Fruit fly (Drosophila melanogaster) whole organism, embryonic: ENCODE results near the gene CG32182.

Experiments used
- Ada2b ChIP-seq: fragments of 200-800 bp; sonication (Bioruptor generic); IDR thresholded peaks from 2 replicates; pipeline ENCODE4 v1.3.6; 2022; ENCODE audit warnings: missing biosample characterization, missing genetic modification characterization
- Antp ChIP-seq: fragments of 200-800 bp; sonication (Bioruptor generic); optimal IDR thresholded peaks from 3 replicates; lab custom pipeline; 2016; ENCODE audit warnings: missing biosample characterization, missing genetic modification characterization
- Atf3 ChIP-seq: fragments of 200-800 bp; sonication (Bioruptor generic); optimal IDR thresholded peaks from 3 replicates; lab custom pipeline; 2016; ENCODE audit warnings: missing biosample characterization, missing genetic modification characterization
- Bteb2 ChIP-seq: fragments of 200-800 bp; sonication (Bioruptor generic); optimal IDR thresholded peaks from 2 replicates; lab custom pipeline; 2016; ENCODE audit warnings: missing biosample characterization, missing genetic modification characterization
- CG1024 ChIP-seq: fragments of 200-800 bp; sonication (Bioruptor generic); IDR thresholded peaks from 2 replicates; pipeline ENCODE4 v1.3.6; 2022; ENCODE audit warnings: missing biosample characterization, missing genetic modification characterization
- CG11247 ChIP-seq: fragments of 200-800 bp; sonication (Bioruptor generic); IDR thresholded peaks from 2 replicates; pipeline ENCODE4 v1.3.6; 2022; ENCODE audit warnings: missing biosample characterization, missing genetic modification characterization
- CG13424 ChIP-seq: fragments of 200-800 bp; sonication (Bioruptor generic); optimal IDR thresholded peaks from 2 replicates; lab custom pipeline; 2019; ENCODE audit warnings: missing biosample characterization, mild to moderate bottlenecking, missing genetic modification characterization, moderate library complexity
- CG13624 ChIP-seq: fragments of 200-800 bp; sonication (Bioruptor generic); optimal IDR thresholded peaks from 2 replicates; lab custom pipeline; 2016; ENCODE audit warnings: missing biosample characterization, missing genetic modification characterization
- CG14441 ChIP-seq: fragments of 200-800 bp; sonication (Bioruptor generic); IDR thresholded peaks from 2 replicates; pipeline ENCODE4 v1.3.6; 2022; ENCODE audit warnings: missing biosample characterization, missing genetic modification characterization
- CG1602 ChIP-seq: fragments of 200-800 bp; sonication (Bioruptor generic); optimal IDR thresholded peaks from 3 replicates; lab custom pipeline; 2016; ENCODE audit warnings: missing biosample characterization, missing genetic modification characterization
- CG17186 ChIP-seq: fragments of 200-800 bp; sonication (Bioruptor generic); optimal IDR thresholded peaks from 3 replicates; lab custom pipeline; 2017; ENCODE audit warnings: missing biosample characterization, missing genetic modification reagents, missing genetic modification characterization
- CG17802 ChIP-seq: fragments of 200-800 bp; sonication (Bioruptor generic); optimal IDR thresholded peaks from 2 replicates; lab custom pipeline; 2018; ENCODE audit warnings: missing biosample characterization, mild to moderate bottlenecking, missing genetic modification characterization, moderate library complexity
- CG18476 ChIP-seq: fragments of 200-800 bp; sonication (Bioruptor generic); optimal IDR thresholded peaks from 2 replicates; lab custom pipeline; 2016; ENCODE audit warnings: missing biosample characterization, mild to moderate bottlenecking, missing genetic modification characterization
- CG2712 ChIP-seq: fragments of 200-800 bp; optimal IDR thresholded peaks from 3 replicates; lab custom pipeline; 2019; ENCODE audit warnings: missing biosample characterization, mild to moderate bottlenecking, missing genetic modification characterization, moderate library complexity
- CG4328 ChIP-seq: fragments of 200-800 bp; sonication (Bioruptor generic); optimal IDR thresholded peaks from 3 replicates; lab custom pipeline; 2017; ENCODE audit warnings: missing biosample characterization, missing genetic modification reagents, missing genetic modification characterization
- CG4617 ChIP-seq: fragments of 200-800 bp; sonication (Bioruptor generic); optimal IDR thresholded peaks from 3 replicates; lab custom pipeline; 2016; ENCODE audit warnings: missing biosample characterization, missing genetic modification characterization, borderline replicate concordance
- CG4820 ChIP-seq: fragments of 200-800 bp; sonication (Bioruptor generic); optimal IDR thresholded peaks from 3 replicates; lab custom pipeline; 2016; ENCODE audit warnings: missing biosample characterization, missing genetic modification characterization
- CG6175 ChIP-seq: fragments of 200-800 bp; sonication (Bioruptor generic); IDR thresholded peaks from 3 replicates; pipeline ENCODE4 v1.3.6; 2022; ENCODE audit warnings: missing biosample characterization, missing genetic modification characterization
- CG6813 ChIP-seq: fragments of 200-800 bp; sonication (Bioruptor generic); optimal IDR thresholded peaks from 2 replicates; lab custom pipeline; 2017; ENCODE audit warnings: missing biosample characterization, missing genetic modification characterization, mild to moderate bottlenecking, moderate library complexity, missing genetic modification reagents
- CG6854 ChIP-seq: fragments of 200-800 bp; sonication (Bioruptor generic); optimal IDR thresholded peaks from 3 replicates; lab custom pipeline; 2017; ENCODE audit warnings: missing biosample characterization, mild to moderate bottlenecking, missing genetic modification characterization
- CG7786 ChIP-seq: fragments of 200-800 bp; sonication (Bioruptor generic); optimal IDR thresholded peaks from 2 replicates; lab custom pipeline; 2016; ENCODE audit warnings: missing biosample characterization, missing genetic modification characterization
- CG7839 ChIP-seq: fragments of 200-800 bp; sonication (Bioruptor generic); optimal IDR thresholded peaks from 3 replicates; lab custom pipeline; 2018; ENCODE audit warnings: missing biosample characterization, mild to moderate bottlenecking, missing genetic modification characterization, moderate library complexity
- CG8359 ChIP-seq: fragments of 200-800 bp; sonication (Bioruptor generic); optimal IDR thresholded peaks from 2 replicates; lab custom pipeline; 2017; ENCODE audit warnings: missing biosample characterization, mild to moderate bottlenecking, missing genetic modification characterization, borderline replicate concordance
- CG8388 ChIP-seq: fragments of 200-800 bp; sonication (Bioruptor generic); optimal IDR thresholded peaks from 2 replicates; lab custom pipeline; 2019; ENCODE audit warnings: missing biosample characterization, mild to moderate bottlenecking, missing genetic modification characterization, moderate library complexity
- CG9437 ChIP-seq: fragments of 200-800 bp; sonication (Bioruptor generic); optimal IDR thresholded peaks from 2 replicates; lab custom pipeline; 2018; ENCODE audit warnings: missing biosample characterization, mild to moderate bottlenecking, missing genetic modification characterization
- CHES-1-like ChIP-seq: fragments of 200-800 bp; sonication (Bioruptor generic); optimal IDR thresholded peaks from 2 replicates; lab custom pipeline; 2016; ENCODE audit warnings: missing biosample characterization, missing genetic modification characterization
- CTCF ChIP-seq: fragments of 200-800 bp; sonication (Bioruptor generic); optimal IDR thresholded peaks from 2 replicates; lab custom pipeline; 2017; ENCODE audit warnings: missing biosample characterization, mild to moderate bottlenecking, missing genetic modification characterization, moderate library complexity
- CkIIα-i1 ChIP-seq: fragments of 200-800 bp; sonication (Bioruptor generic); IDR thresholded peaks from 2 replicates; pipeline ENCODE4 v1.3.6; 2022; ENCODE audit warnings: missing biosample characterization, missing genetic modification characterization
- CoRest ChIP-seq: fragments of 200-800 bp; sonication (Bioruptor generic); optimal IDR thresholded peaks from 3 replicates; lab custom pipeline; 2018; ENCODE audit warnings: missing biosample characterization, mild to moderate bottlenecking, missing genetic modification characterization, moderate library complexity
- Deaf1 ChIP-seq: fragments of 200-800 bp; optimal IDR thresholded peaks from 3 replicates; lab custom pipeline; 2019; ENCODE audit warnings: missing biosample characterization, mild to moderate bottlenecking, missing genetic modification characterization, moderate library complexity
- E2f2 ChIP-seq: fragments of 200-800 bp; sonication (Bioruptor generic); IDR thresholded peaks from 2 replicates; pipeline ENCODE4 v1.3.6; 2022; ENCODE audit warnings: missing biosample characterization, missing genetic modification characterization
- GATAe ChIP-seq: fragments of 200-800 bp; sonication (Bioruptor generic); conservative IDR thresholded peaks from 2 replicates; pipeline ENCODE4 v1.3.6; 2022; ENCODE audit warnings: missing biosample characterization, missing genetic modification characterization
- Hmr ChIP-seq: fragments of 200-800 bp; sonication (Bioruptor generic); optimal IDR thresholded peaks from 3 replicates; lab custom pipeline; 2017; ENCODE audit warnings: mild to moderate bottlenecking, missing biosample characterization, missing genetic modification reagents, missing genetic modification characterization
- Hr39 ChIP-seq: fragments of >200 bp; optimal IDR thresholded peaks from 2 replicates; lab custom pipeline; 2017
- Pdp1 ChIP-seq, 2 experiments: fragments of 200-800 bp; sonication (Bioruptor generic); optimal IDR thresholded peaks; 3 replicates each; lab custom pipeline; 2016; ENCODE audit warnings: missing biosample characterization in 2 of 2, missing genetic modification characterization in 2 of 2, mild to moderate bottlenecking in 1 of 2, moderate library complexity in 1 of 2
- Six4 ChIP-seq: fragments of 200-800 bp; sonication (Bioruptor generic); optimal IDR thresholded peaks from 2 replicates; lab custom pipeline; 2016; ENCODE audit warnings: missing biosample characterization, missing genetic modification characterization
- Sox100B ChIP-seq: fragments of 200-800 bp; sonication (Bioruptor generic); optimal IDR thresholded peaks from 3 replicates; lab custom pipeline; 2018; ENCODE audit warnings: missing biosample characterization, mild to moderate bottlenecking, missing genetic modification characterization
- Sry-β ChIP-seq: fragments of 200-800 bp; sonication (Bioruptor generic); optimal IDR thresholded peaks from 2 replicates; lab custom pipeline; 2018; ENCODE audit warnings: missing biosample characterization, mild to moderate bottlenecking, missing genetic modification characterization, moderate library complexity
- ash1 ChIP-seq: fragments of 200-800 bp; sonication (Bioruptor generic); optimal IDR thresholded peaks from 2 replicates; lab custom pipeline; 2018; ENCODE audit warnings: missing biosample characterization, mild to moderate bottlenecking, missing genetic modification characterization
- az2 ChIP-seq: fragments of 200-800 bp; sonication (Bioruptor generic); optimal IDR thresholded peaks from 3 replicates; lab custom pipeline; 2016; ENCODE audit warnings: missing biosample characterization, missing genetic modification characterization
- ci ChIP-seq: fragments of 200-800 bp; sonication (Bioruptor generic); IDR thresholded peaks from 3 replicates; pipeline ENCODE4 v1.3.6; 2022; ENCODE audit warnings: missing biosample characterization, missing genetic modification characterization
- cwo ChIP-seq: fragments of 200-800 bp; sonication (Bioruptor generic); optimal IDR thresholded peaks from 3 replicates; lab custom pipeline; 2017; ENCODE audit warnings: missing biosample characterization, missing genetic modification characterization, mild to moderate bottlenecking, moderate library complexity, missing genetic modification reagents
- da ChIP-seq: fragments of 200-800 bp; sonication (Bioruptor generic); optimal IDR thresholded peaks from 2 replicates; lab custom pipeline; 2016; ENCODE audit warnings: missing biosample characterization, missing genetic modification characterization
- disco-r ChIP-seq: fragments of 200-800 bp; sonication (Bioruptor generic); optimal IDR thresholded peaks from 2 replicates; lab custom pipeline; 2016; ENCODE audit warnings: missing biosample characterization, missing genetic modification characterization
- hbn ChIP-seq: fragments of 200-800 bp; sonication (Bioruptor generic); IDR thresholded peaks from 2 replicates; pipeline ENCODE4 v1.3.6; 2022; ENCODE audit warnings: missing biosample characterization, missing genetic modification characterization; ENCODE audit not compliant: partially characterized antibody
- ken ChIP-seq: fragments of 200-800 bp; sonication (Bioruptor generic); IDR thresholded peaks from 3 replicates; pipeline ENCODE4 v1.3.6; 2022; ENCODE audit warnings: missing biosample characterization, missing genetic modification characterization
- maf-S ChIP-seq: fragments of 200-800 bp; sonication (Bioruptor generic); optimal IDR thresholded peaks from 2 replicates; lab custom pipeline; 2016; ENCODE audit warnings: missing biosample characterization, missing genetic modification characterization
- mirr ChIP-seq: fragments of 200-800 bp; sonication (Bioruptor generic); optimal IDR thresholded peaks from 3 replicates; lab custom pipeline; 2018; ENCODE audit warnings: missing biosample characterization, mild to moderate bottlenecking, missing genetic modification characterization
- nau ChIP-seq: fragments of 200-800 bp; sonication (Bioruptor generic); optimal IDR thresholded peaks from 3 replicates; lab custom pipeline; 2017; ENCODE audit warnings: missing biosample characterization, mild to moderate bottlenecking, missing genetic modification characterization, missing genetic modification reagents
- shn ChIP-seq: fragments of 200-800 bp; sonication (Bioruptor generic); optimal IDR thresholded peaks from 3 replicates; lab custom pipeline; 2016; ENCODE audit warnings: missing biosample characterization, missing genetic modification characterization
- sim ChIP-seq: fragments of 200-800 bp; sonication (Bioruptor generic); IDR thresholded peaks from 2 replicates; pipeline ENCODE4 v1.3.6; 2022; ENCODE audit warnings: missing biosample characterization, missing genetic modification characterization
- stwl ChIP-seq: fragments of 200-800 bp; sonication (Bioruptor generic); optimal IDR thresholded peaks from 3 replicates; lab custom pipeline; 2018; ENCODE audit warnings: missing biosample characterization, mild to moderate bottlenecking, missing genetic modification characterization, moderate library complexity

CG32182 gene

DNA sequence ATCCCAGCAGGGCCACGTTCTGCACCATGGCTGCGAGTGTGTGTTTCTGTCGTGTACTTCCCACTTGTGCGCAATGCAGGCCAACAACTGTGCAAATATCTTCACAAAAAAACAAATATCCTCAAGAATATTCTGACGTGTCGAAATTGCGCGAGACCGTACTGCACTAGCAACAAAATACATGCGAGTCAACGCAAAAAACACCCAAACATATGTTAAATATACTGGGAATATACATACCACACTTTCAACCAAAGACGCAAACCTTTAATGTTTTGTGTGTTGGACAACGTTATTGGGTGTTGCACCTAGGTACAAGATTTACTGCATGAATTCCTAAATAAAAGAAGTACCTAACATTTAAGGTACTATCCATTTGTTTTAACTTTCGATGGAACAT lies 44.2 kb downstream of the CG32182 start, which contains the start of gene NUCB1 (continued):
- no peak for TF ChIP-seq ken (GFP tag; lab: Robert Waterston, UW)
- TF ChIP-seq CG6175 (GFP tag; lab: Robert Waterston, UW), result no peak; the same call in 2 of the 3 replicates
- TF ChIP-seq Six4 (GFP tag; lab: Kevin White, UChicago), result no peak
- peak; percentile 44 for TF ChIP-seq CG13624 (GFP tag; lab: Kevin White, UChicago)
- TF ChIP-seq Deaf1 (tag; lab: Kevin White, UChicago), result no peak
- peak; percentile 52 for TF ChIP-seq shn (GFP tag; lab: Kevin White, UChicago)
- TF ChIP-seq CTCF (GFP tag; lab: Kevin White, UChicago), result no peak
- TF ChIP-seq CG2712, result peak; percentile 55
- no peak for TF ChIP-seq hbn (GFP tag; lab: Robert Waterston, UW)
- peak; percentile 16 for TF ChIP-seq CG6813 (GFP tag; lab: Kevin White, UChicago)
- no peak for TF ChIP-seq CG8388
- TF ChIP-seq Pdp1 (GFP tag; optimal IDR thresholded peaks at IDR 0.05; lab: Kevin White, UChicago), result no peak
- TF ChIP-seq CG17186, result peak; percentile 79
- no peak for TF ChIP-seq da (GFP tag; lab: Kevin White, UChicago)
- no peak for TF ChIP-seq CG14441
- TF ChIP-seq Atf3 (GFP tag; lab: Kevin White, UChicago), result no peak
- peak; percentile 5 for TF ChIP-seq Antp (GFP tag; lab: Kevin White, UChicago)
- no peak for TF ChIP-seq Hr39 (lab: Kevin White, UChicago)
- TF ChIP-seq CG4820 (GFP tag; lab: Kevin White, UChicago), result peak; percentile 7
- no peak for TF ChIP-seq Sox100B
- TF ChIP-seq Bteb2 (GFP tag; lab: Kevin White, UChicago), result peak; percentile 16
- TF ChIP-seq ash1 (GFP tag; lab: Kevin White, UChicago), result no peak
- no peak for TF ChIP-seq GATAe (GFP tag; lab: Robert Waterston, UW)
- TF ChIP-seq E2f2 (GFP tag; lab: Robert Waterston, UW), result peak; percentile 24; the same call in 1 of the 2 replicates
- TF ChIP-seq CG9437 (GFP tag; lab: Kevin White, UChicago), result no peak
- peak; percentile 7 for TF ChIP-seq CG7786 (GFP tag; lab: Kevin White, UChicago)
- no peak for TF ChIP-seq CkIIα-i1 (GFP tag; lab: Robert Waterston, UW)
- TF ChIP-seq mirr (GFP tag; lab: Kevin White, UChicago), result peak; percentile 33
- TF ChIP-seq Sry-β, result peak; percentile 23
- peak; percentile 36 for TF ChIP-seq CHES-1-like
- TF ChIP-seq CG4328 (GFP tag; lab: Kevin White, UChicago), result no peak
- peak; percentile 72 for TF ChIP-seq Hmr (GFP tag; lab: Kevin White, UChicago)
- TF ChIP-seq CG1024 (GFP tag; lab: Robert Waterston, UW), result no peak; the same call in 1 of the 2 replicates
- no peak for TF ChIP-seq CG7839 (tag; lab: Kevin White, UChicago)
- peak; percentile 97 for TF ChIP-seq stwl
- TF ChIP-seq az2 (GFP tag; lab: Kevin White, UChicago), result no peak
- no peak for TF ChIP-seq cwo
- no peak for TF ChIP-seq CG17802 (tag; lab: Kevin White, UChicago)
- TF ChIP-seq ci (GFP tag; lab: Robert Waterston, UW), result peak; percentile 60
- TF ChIP-seq disco-r (GFP tag; lab: Kevin White, UChicago), result peak; percentile 26
- peak; percentile 47 for TF ChIP-seq CoRest (tag; lab: Kevin White, UChicago)
- TF ChIP-seq Ada2b, result no peak
- TF ChIP-seq nau, result no peak
- TF ChIP-seq CG4617 (GFP tag; lab: Kevin White, UChicago), result peak; percentile 94
- peak; percentile 20 for TF ChIP-seq CG1602 (GFP tag; lab: Kevin White, UChicago)
- TF ChIP-seq CG13424 (tag; lab: Kevin White, UChicago), result no peak
- TF ChIP-seq maf-S, result no peak
- no peak for TF ChIP-seq sim (GFP tag; lab: Robert Waterston, UW)
- TF ChIP-seq CG11247 (GFP tag; lab: Robert Waterston, UW), result no peak
- peak; percentile 11 for TF ChIP-seq CG6854 (GFP tag; lab: Kevin White, UChicago)
- no peak for TF ChIP-seq CG18476 (GFP tag; lab: Kevin White, UChicago)
- TF ChIP-seq CG8359, result no peak
